Worm (Caenorhabditis elegans): ENCODE measurements around the gene skr-10.
A peak's percentile ranks its signal among the peaks of the same experiment; 100 is the strongest.

The skr-10 gene

ce11 chrIV:15949995-15950394 lies 3.4 kb downstream of the skr-10 start:
- TF ChIP-seq set-16 (GFP tag; IDR thresholded peaks at IDR 0.05) (peak; percentile 25; the same call in 1 of the 2 replicates), snpc-1.2 (GFP tag; IDR thresholded peaks at IDR 0.05) (peak; percentile 97), dmd-8 (GFP tag; IDR thresholded peaks at IDR 0.05) (no peak)

- TF ChIP-seq set-16 (GFP tag; IDR thresholded peaks at IDR 0.05) (peak; percentile 57; the same call in 1 of the 2 replicates), daf-16 (GFP tag; optimal IDR thresholded peaks at IDR 0.05) (no peak), daf-16 (tag; optimal IDR thresholded peaks at IDR 0.05) (no peak), F26F4.8 (GFP tag; conservative IDR thresholded peaks at IDR 0.05) (0 out of 2 replicates have a peak, but pooled peaks have one; percentile 5)
Observed at ce11 chrIV:15950838-15951581, 4.4 kb downstream of the skr-10 start, which contains the start of gene ifas-3. Gene ifas-3 (minus strand): TSS chrIV:15950888.

- no peak for TF ChIP-seq nhr-111 (GFP tag; optimal IDR thresholded peaks at IDR 0.05)
- TF ChIP-seq ceh-20 (GFP tag; IDR thresholded peaks at IDR 0.05) = no peak
- no peak for TF ChIP-seq dve-1 (tag; optimal IDR thresholded peaks at IDR 0.05; ENCODE audit: insufficient read depth)
- TF ChIP-seq lin-15B (tag; optimal IDR thresholded peaks at IDR 0.05) = no peak
- no peak for TF ChIP-seq daf-16 (GFP tag; optimal IDR thresholded peaks at IDR 0.05)
- no peak for TF ChIP-seq daf-16 (tag; optimal IDR thresholded peaks at IDR 0.05)
- TF ChIP-seq dmd-6 (GFP tag; IDR thresholded peaks at IDR 0.05) = peak; percentile 76
- TF ChIP-seq saeg-2 (GFP tag; IDR thresholded peaks at IDR 0.05) = no peak
- no peak for TF ChIP-seq Y105C5A.15 (GFP tag; IDR thresholded peaks at IDR 0.05)
- no peak for TF ChIP-seq nhr-10 (tag; optimal IDR thresholded peaks at IDR 0.05)
- TF ChIP-seq dmd-8 (GFP tag; IDR thresholded peaks at IDR 0.05) = no peak
- TF ChIP-seq mxl-2 (GFP tag; conservative IDR thresholded peaks at IDR 0.05) = no peak
- no peak for TF ChIP-seq ZK337.2 (GFP tag; IDR thresholded peaks at IDR 0.05)
- TF ChIP-seq madf-5 (GFP tag; IDR thresholded peaks at IDR 0.05) = no peak
- no peak for TF ChIP-seq rbr-2 (tag; optimal IDR thresholded peaks at IDR 0.05)
- TF ChIP-seq lin-1 (GFP tag; IDR thresholded peaks at IDR 0.05) = no peak
- no peak for TF ChIP-seq nhr-48 (tag; optimal IDR thresholded peaks at IDR 0.05)
- TF ChIP-seq pqm-1 (tag; optimal IDR thresholded peaks at IDR 0.05) = peak; percentile 57
- peak; percentile 1 for TF ChIP-seq nhr-28 (tag; optimal IDR thresholded peaks at IDR 0.05)
- TF ChIP-seq lsy-2 (tag; optimal IDR thresholded peaks at IDR 0.05) = no peak
- TF ChIP-seq ceh-82 (tag; optimal IDR thresholded peaks at IDR 0.05) = no peak
- no peak for TF ChIP-seq ceh-62 (tag; optimal IDR thresholded peaks at IDR 0.05)
Observed at ce11 chrIV:15951640-15952039, 5.0 kb downstream of the skr-10 start, which contains the start of gene Y105C5B.15. Gene Y105C5B.15 (plus strand): TSS chrIV:15951936.

ce11 chrIV:15953689-15954088 lies 7.1 kb downstream of the skr-10 start:
- TF ChIP-seq fos-1 (tag; optimal IDR thresholded peaks at IDR 0.05) (no peak), nhr-11 (tag; optimal IDR thresholded peaks at IDR 0.05) (no peak), snpc-1.2 (GFP tag; IDR thresholded peaks at IDR 0.05) (peak; percentile 92), nhr-41 (GFP tag; IDR thresholded peaks at IDR 0.05) (no peak), zip-2 (tag; optimal IDR thresholded peaks at IDR 0.05) (no peak), D1046.2 (GFP tag; IDR thresholded peaks at IDR 0.05) (no peak), ces-1 (GFP tag; optimal IDR thresholded peaks at IDR 0.05) (no peak)

ce11 chrIV:15955349-15955748 lies 8.7 kb downstream of the skr-10 start:
- no peak for TF ChIP-seq sdz-12 (GFP tag; optimal IDR thresholded peaks at IDR 0.05)
- TF ChIP-seq attf-4 (tag; optimal IDR thresholded peaks at IDR 0.05) = no peak
- TF ChIP-seq R02D3.7 (tag; optimal IDR thresholded peaks at IDR 0.05) = no peak
- peak; percentile 44; the same call in 1 of the 2 replicates for TF ChIP-seq snpc-1.2 (GFP tag; IDR thresholded peaks at IDR 0.05)
- TF ChIP-seq aha-1 (tag) = peak; percentile 50
- no peak for TF ChIP-seq mdl-1 (tag; optimal IDR thresholded peaks at IDR 0.05)
